Fruit fly (Drosophila melanogaster) whole organism: ENCODE measurements around the gene Nepl13.

Experiments used
- CG8478 ChIP-seq: fragments of >200 bp; optimal IDR thresholded peaks from 2 replicates; lab custom pipeline; 2018; ENCODE audit warnings: inconsistent platforms
- Dll ChIP-seq: fragments of >200 bp; optimal IDR thresholded peaks from 2 replicates; lab custom pipeline; 2017
- usp ChIP-seq: fragments of >200 bp; optimal IDR thresholded peaks from 2 replicates; lab custom pipeline; 2017; ENCODE audit warnings: missing biosample characterization, missing genetic modification characterization, mixed read lengths

DNA sequence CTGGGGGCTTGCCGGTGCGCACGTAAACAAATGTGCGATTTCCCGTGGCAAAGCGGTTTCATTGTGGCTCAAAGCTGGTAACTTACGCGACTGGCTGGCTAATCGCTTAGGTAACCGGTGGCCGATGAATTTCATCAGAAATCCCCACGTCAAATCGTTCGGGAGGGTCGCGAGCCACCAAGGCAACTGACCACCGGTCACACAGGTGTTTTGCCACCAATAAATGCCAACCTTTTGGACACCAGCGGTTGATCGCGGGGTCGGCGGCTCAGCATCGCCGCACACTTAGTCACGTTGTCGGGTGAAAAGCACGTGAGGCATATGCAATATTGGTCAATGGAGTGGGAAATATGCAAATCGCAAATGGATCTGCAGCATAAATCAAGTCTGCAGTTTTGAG lies 15.6 kb upstream of the Nepl13 start:
- TF ChIP-seq usp (no peak), CG8478 (no peak), Dll (no peak)
